Worm (Caenorhabditis elegans): ENCODE data around the gene srv-32.

The srv-32 gene

DNA sequence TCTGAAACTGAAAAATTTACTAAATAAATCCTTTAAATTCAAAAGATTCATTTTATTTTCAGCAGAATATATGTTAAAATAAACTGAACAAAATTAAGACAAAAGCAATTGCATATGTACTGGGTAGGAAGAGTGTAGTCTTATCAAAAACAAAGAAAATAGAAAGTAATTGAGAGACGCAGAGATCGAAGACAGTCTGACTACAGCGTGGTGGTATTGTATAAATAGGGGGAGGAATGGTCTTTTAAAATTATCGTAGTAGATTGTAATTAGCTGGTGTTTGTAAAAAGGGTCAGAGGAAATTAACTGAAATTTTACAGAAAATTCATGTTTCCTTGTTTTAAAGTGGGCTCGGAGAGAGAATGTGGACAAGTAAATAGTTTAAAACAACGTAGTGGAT is 33.6 kb downstream of the srv-32 start, which contains the start of gene acox-3:
acox-3 (minus strand) TSS at position 7 of the 400 bp plus-strand sequence.
- TF ChIP-seq lin-35 (GFP tag; optimal IDR thresholded peaks at IDR 0.05) (peak in 1 of 2 experiments; percentile 52), elt-2 (tag; optimal IDR thresholded peaks at IDR 0.05) (peak; percentile 54), ceh-82 (tag; optimal IDR thresholded peaks at IDR 0.05) (no peak), nhr-20 (tag; optimal IDR thresholded peaks at IDR 0.05) (peak; percentile 92), nhr-71 (tag; optimal IDR thresholded peaks at IDR 0.05) (peak; percentile 33), elt-3 (tag; optimal IDR thresholded peaks at IDR 0.05) (peak in 2 of 6 experiments; percentile 54 to 55), blmp-1 (tag; optimal IDR thresholded peaks at IDR 0.05) (peak; percentile 43), dpl-1 (GFP tag; optimal IDR thresholded peaks at IDR 0.05) (peak in 1 of 3 experiments; percentile 5), dsc-1 (tag; optimal IDR thresholded peaks at IDR 0.05) (no peak), jun-1 (tag; optimal IDR thresholded peaks at IDR 0.05) (no peak), lin-39 (tag; optimal IDR thresholded peaks at IDR 0.05) (no peak), nhr-85 (tag) (peak; percentile 27), lsy-2 (tag; optimal IDR thresholded peaks at IDR 0.05) (peak in 1 of 2 experiments; percentile 7)

ce11 chrIV:6239993-6240392 is 42.0 kb downstream of the srv-32 start, which contains the start of gene F58F9.9:
Gene F58F9.9, plus strand, starts transcription at chrIV:6240293.
- TF ChIP-seq skn-1 (tag; optimal IDR thresholded peaks at IDR 0.05), result no peak

- TF ChIP-seq nhr-85 (tag) (peak; percentile 22), efl-1 (optimal IDR thresholded peaks at IDR 0.05) (no peak), efl-1 (GFP tag; optimal IDR thresholded peaks at IDR 0.05 in 1 of 2) (peak in 1 of 2 experiments; percentile 83), unc-98 (GFP tag; IDR thresholded peaks at IDR 0.05) (no peak)
Observed at ce11 chrIV:6237508-6238227, 44.4 kb downstream of the srv-32 start, which contains the start of the genes F58F9.6 and F58F9.8. Gene F58F9.6, minus strand, starts transcription at chrIV:6237608. Gene F58F9.8, plus strand, starts transcription at chrIV:6238177.

- no peak for TF ChIP-seq pqm-1 (tag; optimal IDR thresholded peaks at IDR 0.05)
- peak; percentile 1 for TF ChIP-seq elt-2 (tag; optimal IDR thresholded peaks at IDR 0.05)
Observed at ce11 chrIV:6232769-6233290, 49.2 kb downstream of the srv-32 start, which contains the start of gene F58F9.3. Gene F58F9.3, plus strand, starts transcription at chrIV:6233240.

ce11 chrIV:6230560-6231073 is 51.4 kb downstream of the srv-32 start, which contains the start of gene F58F9.4:
Gene F58F9.4, plus strand, starts transcription at chrIV:6231023.
- TF ChIP-seq swsn-7 (tag; optimal IDR thresholded peaks at IDR 0.05) (no peak), fkh-10 (GFP tag; optimal IDR thresholded peaks at IDR 0.05) (no peak), ceh-82 (tag; optimal IDR thresholded peaks at IDR 0.05) (no peak), F16B12.6 (tag; optimal IDR thresholded peaks at IDR 0.05) (no peak), alr-1 (tag; optimal IDR thresholded peaks at IDR 0.05; ENCODE audit: borderline replicate concordance) (no peak), jun-1 (tag; optimal IDR thresholded peaks at IDR 0.05) (no peak), nhr-12 (tag; optimal IDR thresholded peaks at IDR 0.05) (no peak), sox-4 (tag; optimal IDR thresholded peaks at IDR 0.05) (no peak), pag-3 (tag; optimal IDR thresholded peaks at IDR 0.05; ENCODE audit: borderline replicate concordance, insufficient read depth) (no peak), tlp-1 (tag; optimal IDR thresholded peaks at IDR 0.05) (no peak), lin-13 (GFP tag; optimal IDR thresholded peaks at IDR 0.05) (no peak), xbp-1 (tag; optimal IDR thresholded peaks at IDR 0.05) (no peak)
